Fruit fly (Drosophila melanogaster): ENCODE measurements around the gene CG5618.

The CG5618 gene

dm6 chr3L:20385408-20385807, 32.2 kb downstream of the CG5618 start:
- TF ChIP-seq CG17801 (GFP tag; optimal IDR thresholded peaks at IDR 0.05; ENCODE audit: partially characterized antibody) = no peak

dm6 chr3L:20385969-20386370, 32.7 kb downstream of the CG5618 start:
- TF ChIP-seq CG17801 (GFP tag; optimal IDR thresholded peaks at IDR 0.05; ENCODE audit: partially characterized antibody) = no peak

dm6 chr3L:20387038-20387842, 34.0 kb downstream of the CG5618 start:
- no peak for TF ChIP-seq CG17801 (GFP tag; optimal IDR thresholded peaks at IDR 0.05; ENCODE audit: partially characterized antibody)

DNA sequence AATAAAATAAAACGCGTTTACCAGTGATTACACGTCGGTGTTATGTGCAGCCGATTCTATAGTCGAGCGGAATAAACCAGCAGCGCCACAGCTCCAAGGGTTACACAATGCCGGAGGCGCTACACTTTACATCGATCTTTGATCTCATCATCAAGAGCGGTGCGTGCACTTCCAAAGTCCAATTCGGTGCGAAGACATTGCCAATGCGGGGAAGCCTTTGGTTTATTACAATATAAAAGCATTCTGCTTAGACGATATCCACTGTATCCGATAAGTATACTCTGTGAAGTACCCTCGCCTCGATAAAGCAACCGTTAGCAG, 34.6 kb downstream of the CG5618 start:
- TF ChIP-seq CG17801 (GFP tag; optimal IDR thresholded peaks at IDR 0.05; ENCODE audit: partially characterized antibody) = no peak

dm6 chr3L:20388983-20389382, 35.7 kb downstream of the CG5618 start:
- no peak for TF ChIP-seq CG17801 (GFP tag; optimal IDR thresholded peaks at IDR 0.05; ENCODE audit: partially characterized antibody)

DNA sequence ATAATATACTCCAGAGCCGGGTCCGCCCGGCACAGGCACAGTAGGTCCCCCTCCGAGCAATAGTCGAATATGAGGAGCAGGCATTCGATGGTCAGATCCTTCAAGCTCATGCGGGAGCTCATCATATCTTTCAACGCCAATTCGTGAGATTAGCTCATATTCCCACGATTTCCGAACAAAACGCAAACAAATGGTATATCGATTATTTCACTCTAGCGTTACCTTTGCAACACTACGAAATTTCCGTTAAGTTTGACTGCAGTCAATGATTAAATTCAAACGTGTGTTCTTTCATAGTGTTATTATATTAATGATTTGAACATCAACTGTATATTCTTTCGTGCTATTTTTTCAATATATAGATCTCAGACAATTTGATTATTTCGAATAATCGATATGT, 40.1 kb downstream of the CG5618 start, which contains the start of gene CG33969:
CG33969 (minus strand) TSS at position 197 of the 400 bp plus-strand sequence.
- peak; percentile 2 for TF ChIP-seq CG17801 (GFP tag; optimal IDR thresholded peaks at IDR 0.05; ENCODE audit: partially characterized antibody)

- peak; percentile 75 for TF ChIP-seq CG17801 (GFP tag; optimal IDR thresholded peaks at IDR 0.05; ENCODE audit: partially characterized antibody)
Observed at dm6 chr3L:20395257-20395909, 42.1 kb downstream of the CG5618 start.

- TF ChIP-seq CG17801 (GFP tag; optimal IDR thresholded peaks at IDR 0.05; ENCODE audit: partially characterized antibody) = no peak
Observed at dm6 chr3L:20396047-20396446, 42.8 kb downstream of the CG5618 start.

DNA sequence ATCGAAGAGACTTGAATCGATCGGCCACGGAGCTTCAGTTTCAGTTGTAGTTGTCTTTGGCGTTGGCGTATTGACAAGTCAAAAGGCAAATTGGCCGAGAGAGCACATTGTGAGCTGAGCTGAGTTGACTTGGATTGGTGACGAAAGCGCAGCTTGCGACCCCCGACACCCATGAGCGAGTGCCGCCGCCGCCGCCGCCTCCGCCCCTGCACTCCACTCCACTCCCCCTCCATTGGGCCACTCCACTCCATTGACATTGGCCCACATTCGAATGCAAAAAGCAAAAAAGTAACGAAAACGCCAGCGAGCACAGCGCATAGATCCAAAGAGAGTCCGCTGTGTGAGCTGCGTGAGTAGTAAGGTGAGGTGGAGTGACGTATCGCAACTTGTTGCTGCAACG, 44.5 kb downstream of the CG5618 start:
- TF ChIP-seq CG17801 (GFP tag; optimal IDR thresholded peaks at IDR 0.05; ENCODE audit: partially characterized antibody) = no peak

DNA sequence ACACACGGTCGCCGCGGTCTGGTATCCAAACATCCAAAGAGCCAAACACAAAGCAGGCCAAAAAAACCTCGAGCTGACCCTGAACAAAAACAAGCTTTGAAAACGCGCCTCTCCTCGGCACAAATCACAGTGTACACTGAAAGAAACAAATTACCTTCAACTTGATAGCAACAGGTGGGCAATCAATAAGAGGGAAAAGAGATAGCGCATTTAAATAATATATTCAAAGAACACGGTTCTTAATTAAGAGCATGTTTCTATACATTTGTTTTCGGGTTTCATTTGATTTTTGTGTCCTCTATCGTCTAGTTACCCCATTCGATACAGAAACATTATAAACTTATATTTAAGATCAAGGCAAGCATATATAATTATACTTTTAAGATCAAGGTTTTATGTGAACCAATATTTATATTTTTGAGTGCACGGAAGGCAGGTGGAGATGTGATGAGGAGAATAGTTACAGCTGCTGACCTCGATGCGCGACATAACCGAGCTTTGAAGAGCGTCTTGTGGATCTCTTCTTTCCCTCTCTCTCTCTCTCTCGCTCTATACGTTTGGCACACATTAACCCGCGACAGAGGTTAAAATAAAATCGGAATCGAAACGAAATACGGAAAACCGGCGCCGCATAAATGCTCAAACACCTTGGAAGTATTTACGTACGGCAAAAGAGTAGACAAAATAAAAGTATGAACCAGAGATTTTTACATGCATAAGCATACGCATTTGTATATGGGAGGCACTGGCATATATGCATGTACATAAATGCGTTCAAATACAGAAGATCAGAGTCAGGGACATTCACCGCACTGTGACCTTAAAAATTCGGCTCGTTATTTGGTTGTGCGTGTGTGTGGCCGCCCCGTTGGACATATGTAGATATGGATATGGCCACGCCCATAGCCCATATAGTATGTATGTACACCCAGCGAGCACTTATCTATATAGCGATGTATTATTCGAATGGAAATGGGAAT, 45.3 kb downstream of the CG5618 start:
- peak; percentile 60 for TF ChIP-seq CG17801 (GFP tag; optimal IDR thresholded peaks at IDR 0.05; ENCODE audit: partially characterized antibody)

- TF ChIP-seq CG17801 (GFP tag; optimal IDR thresholded peaks at IDR 0.05; ENCODE audit: partially characterized antibody) = peak; percentile 88
Observed at dm6 chr3L:20399550-20400109, 46.4 kb downstream of the CG5618 start.

dm6 chr3L:20400515-20400914, 47.3 kb downstream of the CG5618 start:
- no peak for TF ChIP-seq CG17801 (GFP tag; optimal IDR thresholded peaks at IDR 0.05; ENCODE audit: partially characterized antibody)

DNA sequence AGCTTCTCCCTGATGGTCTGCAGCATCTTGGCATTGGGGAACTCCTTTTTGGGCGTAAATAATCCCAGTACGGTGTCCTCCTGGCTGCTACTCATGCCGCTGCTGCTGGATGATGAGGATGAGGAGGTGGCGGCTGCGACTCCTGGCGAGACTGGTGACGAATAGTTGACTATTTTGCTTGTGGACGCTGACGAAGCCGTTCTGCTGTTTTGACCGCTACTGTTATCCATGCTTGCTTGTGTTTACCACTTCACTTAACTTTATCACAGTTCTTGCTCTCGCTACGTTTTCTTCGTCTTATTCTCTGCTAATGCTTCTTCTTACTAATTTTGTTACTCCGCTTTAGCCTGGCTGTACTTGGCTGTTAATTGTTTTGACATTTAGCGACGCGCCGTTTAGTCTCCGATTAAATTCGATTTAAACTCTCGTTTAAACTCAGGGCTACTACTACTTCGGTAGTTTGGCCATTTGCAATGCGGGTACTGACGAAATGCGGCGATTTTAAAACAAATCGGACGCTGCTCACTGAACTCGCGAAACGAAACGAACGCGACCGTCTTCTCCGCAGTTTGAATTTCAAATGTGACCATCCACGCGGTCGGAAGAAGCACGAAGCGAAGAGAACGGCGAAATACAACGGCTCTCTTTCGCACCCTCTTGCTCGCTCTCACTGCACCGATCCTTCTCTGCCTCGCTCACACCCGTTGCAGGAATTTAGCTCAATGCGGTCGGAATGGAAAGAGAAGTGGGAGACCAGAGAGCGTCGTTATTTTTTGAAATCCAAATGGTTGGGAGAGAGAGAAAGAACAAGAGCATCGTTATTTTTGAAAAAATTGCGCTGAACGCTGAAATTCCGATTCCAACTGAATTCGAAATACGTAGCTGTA, 48.0 kb downstream of the CG5618 start, which contains the start of gene trbl:
trbl (minus strand) TSS at position 584 of the 887 bp plus-strand sequence.
- TF ChIP-seq CG17801 (GFP tag; optimal IDR thresholded peaks at IDR 0.05; ENCODE audit: partially characterized antibody) = peak; percentile 77

Measured in ovary, adult (tissue).